Worm (Caenorhabditis elegans) whole organism, dauer: ENCODE measurements around the gene egl-1.
"Not testable (repeated sequence)": the region's sequence is repeated elsewhere in the genome, so short reads cannot be mapped to it uniquely, and the experiment has no call there.

ENCODE experiments used
- unc-62 ChIP-seq: sonication (generic microtip); optimal IDR thresholded peaks from 2 replicates; lab custom pipeline; 2017; ENCODE audit warnings: missing biosample characterization, missing genetic modification reagents, missing genetic modification characterization

The egl-1 gene

ce11 chrV:14432259-14432658 lies at the start of gene egl-1:
egl-1 (minus strand) TSS chrV:14432359.
- TF ChIP-seq unc-62 (GFP tag; lab: Kevin White, UChicago), result no peak

DNA sequence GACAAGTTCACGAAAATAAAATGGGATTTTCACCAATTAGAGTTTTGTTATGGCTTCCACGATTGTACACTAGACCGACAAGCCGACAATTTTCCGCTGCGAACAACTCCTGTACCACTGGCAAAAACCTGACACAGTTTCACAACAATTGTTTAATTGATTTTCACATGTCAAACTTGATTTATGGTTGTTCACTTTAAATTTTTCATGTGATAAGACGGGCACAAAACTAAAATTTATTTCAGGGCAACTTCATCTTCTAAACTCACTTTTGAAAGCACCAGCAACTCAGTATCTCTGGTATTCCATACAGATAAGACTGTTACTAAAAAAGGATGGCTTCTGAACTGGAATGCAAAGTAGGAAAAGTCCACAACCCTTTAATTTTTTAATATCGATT lies 49.2 kb upstream of the egl-1 start, which contains the start of gene R02D5.7:
TSS of gene R02D5.7 (minus strand) at position 101 of the 400 bp plus-strand sequence.
- TF ChIP-seq unc-62 (GFP tag; lab: Kevin White, UChicago), result no peak

DNA sequence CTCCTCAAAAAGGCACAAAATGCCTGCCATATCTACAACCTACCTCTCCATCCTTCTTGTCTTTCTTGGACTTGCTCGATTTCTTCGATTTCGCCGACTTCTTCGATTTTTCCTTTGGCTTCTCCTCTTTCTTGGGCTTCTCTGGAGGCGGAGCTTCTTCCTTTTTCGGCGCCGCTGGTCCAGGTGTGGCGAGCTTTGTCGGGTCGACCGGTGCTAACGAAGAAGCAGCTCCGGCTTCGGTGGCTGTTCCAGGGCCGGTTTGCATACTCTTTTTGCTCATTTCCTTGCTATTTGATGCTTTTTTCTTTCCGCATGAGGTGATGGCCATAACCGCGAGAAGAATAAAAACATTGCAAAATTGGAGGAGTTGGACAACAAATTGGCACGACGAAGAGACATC lies 48.4 kb upstream of the egl-1 start:
- TF ChIP-seq unc-62 (GFP tag; lab: Kevin White, UChicago), result no peak

ce11 chrV:14478979-14479378 lies 46.8 kb upstream of the egl-1 start, which contains the start of gene clec-55:
clec-55 (plus strand) TSS chrV:14479279.
- TF ChIP-seq unc-62 (GFP tag; lab: Kevin White, UChicago), result no peak

ce11 chrV:14476680-14477079 lies 44.5 kb upstream of the egl-1 start, which contains the start of gene clec-54:
clec-54 (plus strand) TSS chrV:14476903.
- TF ChIP-seq unc-62 (GFP tag; lab: Kevin White, UChicago), result no peak

DNA sequence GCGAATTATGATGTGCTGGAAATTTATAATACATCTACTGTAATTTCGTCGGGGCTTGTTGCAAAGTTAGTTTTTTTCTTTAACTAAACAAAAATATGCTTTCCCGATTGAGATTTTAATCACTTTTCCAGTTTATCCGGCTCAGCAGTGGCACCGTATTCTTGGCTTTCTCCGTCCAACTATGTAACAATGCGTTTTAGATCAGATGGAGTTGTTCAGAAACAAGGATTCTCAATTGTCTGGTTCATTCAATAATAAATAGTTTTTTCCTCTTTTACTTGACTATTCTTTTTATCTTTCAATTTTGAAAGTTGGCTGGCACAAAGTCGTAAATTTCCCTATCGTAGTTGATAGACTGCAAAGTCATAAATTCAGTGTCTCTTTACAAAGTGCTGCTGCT lies 41.9 kb upstream of the egl-1 start, which contains the start of gene clec-56:
TSS of gene clec-56 (plus strand) at position 301 of the 400 bp plus-strand sequence.
- TF ChIP-seq unc-62 (GFP tag; lab: Kevin White, UChicago), result no peak

DNA sequence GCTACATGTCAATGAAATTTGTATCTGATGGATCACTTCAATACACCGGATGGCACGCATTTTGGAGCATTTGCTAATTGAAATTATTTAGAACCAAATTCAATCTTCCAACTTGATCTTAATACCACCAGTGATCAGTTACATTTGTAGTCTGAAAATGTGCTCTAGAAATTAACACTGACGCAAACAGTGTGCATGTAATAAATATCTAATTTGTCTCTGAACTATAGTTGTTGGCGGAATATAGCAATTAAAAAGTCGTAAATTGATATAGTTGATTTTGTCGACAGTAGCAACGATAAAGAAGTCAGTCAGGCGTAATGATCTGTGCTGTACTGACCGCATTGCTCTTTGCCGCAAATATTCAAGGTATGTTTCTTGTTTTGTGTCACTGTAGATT lies 40.1 kb upstream of the egl-1 start, which contains the start of gene clec-227:
TSS of gene clec-227 (plus strand) at position 301 of the 400 bp plus-strand sequence.
- no peak for TF ChIP-seq unc-62 (GFP tag; lab: Kevin White, UChicago)

DNA sequence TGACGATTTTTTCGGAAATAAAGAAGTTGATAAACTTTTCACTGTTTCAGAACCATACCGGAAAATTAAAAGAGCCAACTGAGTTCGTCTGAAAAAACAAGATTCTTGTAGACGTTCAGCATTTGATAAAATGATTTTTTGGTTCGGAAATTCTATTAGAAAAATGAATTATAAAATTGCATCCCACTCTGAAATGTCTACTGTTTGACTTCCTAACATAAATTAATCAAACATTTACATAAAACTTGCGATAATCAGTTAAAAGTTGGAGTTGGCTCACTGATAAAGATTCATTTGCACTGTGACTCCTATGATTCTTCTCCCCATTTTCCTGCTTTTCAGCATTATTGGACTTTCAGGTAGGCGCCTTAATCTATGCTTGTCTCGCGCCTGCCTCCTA lies 36.8 kb upstream of the egl-1 start, which contains the start of gene clec-57:
TSS of gene clec-57 (plus strand) at position 301 of the 400 bp plus-strand sequence.
- TF ChIP-seq unc-62 (GFP tag; lab: Kevin White, UChicago), result no peak

DNA sequence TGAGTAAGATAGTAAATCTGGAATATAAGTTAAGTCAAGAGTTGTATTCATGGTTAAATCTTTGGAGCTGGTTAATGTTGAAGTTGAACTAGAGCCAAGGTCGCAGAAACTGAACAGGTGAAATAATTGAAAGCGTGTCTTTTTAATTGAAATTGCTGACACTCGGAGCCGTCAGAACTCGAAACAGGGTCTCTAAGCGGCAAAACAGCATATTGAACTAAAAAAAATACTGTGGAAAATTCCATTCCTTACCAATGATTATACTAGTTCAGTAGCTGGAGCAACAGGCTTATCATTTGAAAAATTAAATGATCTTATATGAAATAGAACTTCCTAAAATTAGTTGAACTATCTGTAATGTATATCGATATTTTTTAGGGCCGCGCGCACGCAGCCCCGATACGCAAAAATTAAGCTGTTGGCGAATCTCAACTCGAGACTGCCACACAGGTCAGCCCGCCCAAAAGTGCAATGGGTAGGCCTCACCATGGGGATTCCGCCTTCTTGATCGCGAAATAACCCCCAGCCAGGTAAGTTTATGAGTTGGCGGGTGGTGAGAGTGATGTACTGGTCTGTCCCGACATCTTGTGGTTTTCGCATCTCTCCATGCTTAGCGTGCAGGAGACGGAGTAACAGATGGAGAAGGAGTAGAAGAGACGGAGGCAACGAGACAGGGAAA lies 36.2 kb upstream of the egl-1 start, which contains the start of gene srz-97:
TSS of gene srz-97 (minus strand) at position 51 of the 679 bp plus-strand sequence.
- no peak for TF ChIP-seq unc-62 (GFP tag; lab: Kevin White, UChicago)

- TF ChIP-seq unc-62 (GFP tag; lab: Kevin White, UChicago), result no peak
Observed at ce11 chrV:14464368-14464767, 32.2 kb upstream of the egl-1 start, which contains the start of gene F08H9.4. F08H9.4 (minus strand) TSS chrV:14464428.

ce11 chrV:14463087-14463486 lies 30.9 kb upstream of the egl-1 start, which contains the start of gene F08H9.3:
F08H9.3 (minus strand) TSS chrV:14463338.
- not testable (repeated sequence) for TF ChIP-seq unc-62 (GFP tag; lab: Kevin White, UChicago)

DNA sequence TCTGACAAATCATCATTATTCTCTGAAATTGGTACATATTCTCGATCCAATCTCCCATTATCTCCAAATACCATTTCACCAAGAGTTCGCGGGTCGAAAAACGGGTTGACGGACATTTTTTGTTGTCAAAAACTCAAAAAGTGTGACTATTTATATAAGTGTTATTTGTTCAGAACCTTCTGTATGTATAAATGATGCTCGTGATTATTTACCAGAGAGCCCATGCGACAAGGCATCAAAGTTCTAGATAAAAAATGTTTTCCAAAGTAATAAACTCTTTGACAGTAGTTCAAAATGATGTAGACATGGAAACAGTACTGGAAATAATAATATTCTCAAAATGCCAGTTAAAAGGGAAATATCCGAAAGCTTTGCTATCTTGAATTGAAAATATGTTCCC lies 30.5 kb upstream of the egl-1 start:
- no peak for TF ChIP-seq unc-62 (GFP tag; lab: Kevin White, UChicago)

DNA sequence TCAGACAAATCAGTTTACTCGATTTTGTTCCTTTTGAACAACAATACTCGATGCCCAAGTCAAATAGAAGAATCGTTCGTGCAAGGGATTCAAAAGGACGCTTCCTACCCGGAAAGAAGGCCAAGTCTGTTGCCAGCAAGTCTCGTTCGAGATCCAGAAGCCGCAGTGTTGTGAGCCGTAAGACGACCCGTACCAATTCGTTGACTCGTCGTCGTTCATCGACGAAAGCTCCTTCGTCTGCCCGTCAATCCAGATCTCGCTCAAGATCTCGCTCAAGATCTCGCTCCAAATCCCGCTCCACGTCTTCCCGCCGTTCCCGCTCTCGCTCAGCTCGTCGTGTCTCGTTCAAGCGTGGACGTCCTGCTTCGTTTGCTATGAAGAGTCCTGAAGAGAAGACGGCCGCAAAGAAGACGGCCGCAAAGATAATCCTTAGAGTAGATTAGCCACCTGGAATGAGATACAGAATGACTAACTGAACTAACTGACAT lies 28.5 kb upstream of the egl-1 start, which contains the start of gene F08H9.2:
TSS of gene F08H9.2 (plus strand) at position 51 of the 488 bp plus-strand sequence.
- TF ChIP-seq unc-62 (GFP tag; lab: Kevin White, UChicago), result no peak

DNA sequence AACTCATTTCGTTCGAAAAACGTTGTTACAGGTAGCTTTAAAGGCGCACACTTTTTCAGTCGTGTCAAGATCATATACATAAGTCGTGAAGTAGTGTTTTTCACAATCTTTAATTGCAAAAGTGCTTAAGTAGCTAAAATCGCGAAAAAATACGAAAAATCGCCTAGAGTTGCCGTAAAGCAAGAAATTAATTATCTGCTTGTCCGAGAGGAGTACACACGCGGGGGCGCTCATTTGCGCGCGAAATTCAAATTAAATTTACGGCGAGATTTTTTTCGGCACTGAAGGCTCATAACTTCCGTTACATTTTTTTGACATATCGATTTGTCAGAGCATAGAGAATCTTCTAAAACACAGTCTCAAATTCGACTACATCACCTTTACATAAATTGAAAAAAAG lies 28.0 kb upstream of the egl-1 start:
- no peak for TF ChIP-seq unc-62 (GFP tag; lab: Kevin White, UChicago)

- no peak for TF ChIP-seq unc-62 (GFP tag; lab: Kevin White, UChicago)
Observed at ce11 chrV:14457070-14457469, 24.9 kb upstream of the egl-1 start, which contains the start of gene coh-3. coh-3 (plus strand) TSS chrV:14457422.

ce11 chrV:14456626-14457025 lies 24.5 kb upstream of the egl-1 start, which contains the start of gene bmk-1:
bmk-1 (minus strand) TSS chrV:14456984.
- no peak for TF ChIP-seq unc-62 (GFP tag; lab: Kevin White, UChicago)
